Fruit fly (Drosophila melanogaster) whole organism, embryonic: ENCODE measurements around the gene CG14805.

Source experiments
- Ada2b ChIP-seq: fragments of 200-800 bp; sonication (Bioruptor generic); IDR thresholded peaks from 2 replicates; pipeline ENCODE4 v1.3.6; 2022; ENCODE audit warnings: missing biosample characterization, missing genetic modification characterization
- Adf1 ChIP-seq: fragments of 200-800 bp; sonication (Bioruptor generic); IDR thresholded peaks from 2 replicates; pipeline ENCODE4 v1.3.6; 2022; ENCODE audit warnings: missing biosample characterization, missing genetic modification characterization
- Atf6 ChIP-seq: fragments of 200-800 bp; sonication (Bioruptor generic); IDR thresholded peaks from 2 replicates; pipeline ENCODE4 v1.3.6; 2022; ENCODE audit warnings: missing biosample characterization, missing genetic modification characterization
- CG1024 ChIP-seq: fragments of 200-800 bp; sonication (Bioruptor generic); IDR thresholded peaks from 2 replicates; pipeline ENCODE4 v1.3.6; 2022; ENCODE audit warnings: missing biosample characterization, missing genetic modification characterization
- CG10462 ChIP-seq: fragments of 200-800 bp; sonication (Bioruptor generic); optimal IDR thresholded peaks from 2 replicates; lab custom pipeline; 2016; ENCODE audit warnings: missing biosample characterization, missing genetic modification characterization
- CG10565 ChIP-seq: fragments of 200-800 bp; sonication (Bioruptor generic); optimal IDR thresholded peaks from 3 replicates; lab custom pipeline; 2016; ENCODE audit warnings: missing biosample characterization, mild to moderate bottlenecking, missing genetic modification characterization
- CG11398 ChIP-seq: fragments of 200-800 bp; sonication (Bioruptor generic); optimal IDR thresholded peaks from 2 replicates; lab custom pipeline; 2016; ENCODE audit warnings: missing biosample characterization, missing genetic modification characterization
- CG12071 ChIP-seq: fragments of 200-800 bp; sonication (Bioruptor generic); optimal IDR thresholded peaks from 3 replicates; lab custom pipeline; 2018; ENCODE audit warnings: missing biosample characterization, mild to moderate bottlenecking, missing genetic modification characterization
- CG13775 ChIP-seq: fragments of 200-800 bp; sonication (Bioruptor generic); optimal IDR thresholded peaks from 3 replicates; lab custom pipeline; 2017; ENCODE audit warnings: missing biosample characterization, mild to moderate bottlenecking, missing genetic modification characterization
- CG14050 ChIP-seq: fragments of 200-800 bp; sonication (Bioruptor generic); IDR thresholded peaks from 3 replicates; pipeline ENCODE4 v1.3.6; 2022; ENCODE audit warnings: missing biosample characterization, missing genetic modification characterization
- CG14667 ChIP-seq: fragments of 200-800 bp; sonication (Bioruptor generic); IDR thresholded peaks from 2 replicates; pipeline ENCODE4 v1.3.6; 2022; ENCODE audit warnings: missing biosample characterization, missing genetic modification characterization
- CG1602 ChIP-seq: fragments of 200-800 bp; sonication (Bioruptor generic); optimal IDR thresholded peaks from 3 replicates; lab custom pipeline; 2016; ENCODE audit warnings: missing biosample characterization, missing genetic modification characterization
- CG18011 ChIP-seq: fragments of 200-800 bp; sonication (Bioruptor generic); optimal IDR thresholded peaks from 2 replicates; lab custom pipeline; 2017; ENCODE audit warnings: missing biosample characterization, missing genetic modification characterization, mild to moderate bottlenecking, moderate library complexity, missing genotype
- CG18619 ChIP-seq: fragments of 200-800 bp; sonication (Bioruptor generic); optimal IDR thresholded peaks from 3 replicates; lab custom pipeline; 2017; ENCODE audit warnings: missing biosample characterization, mild to moderate bottlenecking, missing genetic modification characterization
- CG2202 ChIP-seq: fragments of 200-800 bp; sonication (Bioruptor generic); optimal IDR thresholded peaks from 2 replicates; lab custom pipeline; 2018; ENCODE audit warnings: missing biosample characterization, mild to moderate bottlenecking, missing genetic modification characterization
- CG30403 ChIP-seq: fragments of 200-800 bp; sonication (Bioruptor generic); optimal IDR thresholded peaks from 3 replicates; lab custom pipeline; 2016; ENCODE audit warnings: missing biosample characterization, missing genetic modification characterization
- CG3407 ChIP-seq: fragments of 200-800 bp; sonication (Bioruptor generic); optimal IDR thresholded peaks from 2 replicates; lab custom pipeline; 2018; ENCODE audit warnings: missing biosample characterization, mild to moderate bottlenecking, missing genetic modification characterization
- CG3726 ChIP-seq: fragments of 200-800 bp; sonication (Bioruptor generic); IDR thresholded peaks from 3 replicates; pipeline ENCODE4, ENCODE4 v1.3.6; 2022; ENCODE audit warnings: missing biosample characterization, missing genetic modification characterization
- CG5953 ChIP-seq: fragments of 200-800 bp; sonication (Bioruptor generic); IDR thresholded peaks from 2 replicates; pipeline ENCODE4 v1.3.6; 2022; ENCODE audit warnings: missing biosample characterization, missing genetic modification characterization
- CG6254 ChIP-seq: fragments of 200-800 bp; sonication (Bioruptor generic); optimal IDR thresholded peaks from 3 replicates; lab custom pipeline; 2017; ENCODE audit warnings: mild to moderate bottlenecking, missing biosample characterization, missing genetic modification reagents, missing genetic modification characterization
- CG7271 ChIP-seq: fragments of 200-800 bp; sonication (Bioruptor generic); optimal IDR thresholded peaks from 2 replicates; lab custom pipeline; 2018; ENCODE audit warnings: missing biosample characterization, mild to moderate bottlenecking, missing genetic modification characterization, moderate library complexity
- CG7556 ChIP-seq: fragments of 200-800 bp; sonication (Bioruptor generic); optimal IDR thresholded peaks from 2 replicates; lab custom pipeline; 2017; ENCODE audit warnings: missing biosample characterization, mild to moderate bottlenecking, missing genetic modification characterization
- CTCF ChIP-seq: fragments of 200-800 bp; sonication (Bioruptor generic); optimal IDR thresholded peaks from 2 replicates; lab custom pipeline; 2017; ENCODE audit warnings: missing biosample characterization, mild to moderate bottlenecking, missing genetic modification characterization, moderate library complexity
- Dad ChIP-seq: fragments of 200-800 bp; sonication (Bioruptor generic); optimal IDR thresholded peaks from 3 replicates; lab custom pipeline; 2016; ENCODE audit warnings: missing biosample characterization, missing genetic modification characterization
- Gsc ChIP-seq: fragments of 200-800 bp; sonication (Bioruptor generic); IDR thresholded peaks from 2 replicates; pipeline ENCODE4 v1.3.6; 2022; ENCODE audit warnings: missing biosample characterization, missing genetic modification characterization
- HmgD ChIP-seq: fragments of 200-800 bp; sonication (Bioruptor generic); optimal IDR thresholded peaks from 3 replicates; lab custom pipeline; 2016; ENCODE audit warnings: missing biosample characterization, missing genetic modification characterization
- HmgZ ChIP-seq: fragments of 200-800 bp; sonication (Bioruptor generic); optimal IDR thresholded peaks from 2 replicates; lab custom pipeline; 2018; ENCODE audit warnings: missing biosample characterization, mild to moderate bottlenecking, missing genetic modification characterization
- Lim3 ChIP-seq: fragments of 200-800 bp; sonication (Bioruptor generic); IDR thresholded peaks from 2 replicates; pipeline ENCODE4 v1.3.6; 2022; ENCODE audit warnings: missing biosample characterization, missing genetic modification characterization
- Meics ChIP-seq: fragments of 200-800 bp; sonication (Bioruptor generic); optimal IDR thresholded peaks from 2 replicates; lab custom pipeline; 2017; ENCODE audit warnings: missing biosample characterization, mild to moderate bottlenecking, missing genetic modification characterization
- Nf-YA ChIP-seq: fragments of 200-800 bp; sonication (Bioruptor generic); IDR thresholded peaks from 2 replicates; pipeline ENCODE4 v1.3.6; 2022; ENCODE audit warnings: missing biosample characterization, missing genetic modification characterization
- Opbp ChIP-seq: fragments of 200-800 bp; sonication (Bioruptor generic); IDR thresholded peaks from 3 replicates; pipeline ENCODE4 v1.3.6; 2022; ENCODE audit warnings: missing biosample characterization, missing genetic modification characterization; ENCODE audit not compliant: partially characterized antibody
- Spps ChIP-seq: fragments of 200-800 bp; sonication (Bioruptor generic); optimal IDR thresholded peaks from 2 replicates; lab custom pipeline; 2018; ENCODE audit warnings: missing biosample characterization, mild to moderate bottlenecking, missing genetic modification characterization
- Sry-β ChIP-seq: fragments of 200-800 bp; sonication (Bioruptor generic); optimal IDR thresholded peaks from 2 replicates; lab custom pipeline; 2018; ENCODE audit warnings: missing biosample characterization, mild to moderate bottlenecking, missing genetic modification characterization, moderate library complexity
- Ssrp ChIP-seq: fragments of 200-800 bp; sonication (Bioruptor generic); optimal IDR thresholded peaks from 2 replicates; lab custom pipeline; 2018; ENCODE audit warnings: missing biosample characterization, mild to moderate bottlenecking, missing genetic modification characterization, moderate library complexity
- YL-1 ChIP-seq: fragments of 200-800 bp; sonication (Bioruptor generic); optimal IDR thresholded peaks from 3 replicates; lab custom pipeline; 2017; ENCODE audit warnings: missing biosample characterization, mild to moderate bottlenecking, missing genetic modification characterization
- az2 ChIP-seq: fragments of 200-800 bp; sonication (Bioruptor generic); optimal IDR thresholded peaks from 3 replicates; lab custom pipeline; 2016; ENCODE audit warnings: missing biosample characterization, missing genetic modification characterization
- cad ChIP-seq: fragments of >200 bp; optimal IDR thresholded peaks from 2 replicates; lab custom pipeline; 2017; ENCODE audit warnings: missing biosample characterization, missing genetic modification characterization
- chinmo ChIP-seq: fragments of 200-800 bp; sonication (Bioruptor generic); IDR thresholded peaks from 4 replicates; pipeline ENCODE4 v1.3.6; 2022; ENCODE audit warnings: missing biosample characterization, missing genetic modification characterization; ENCODE audit not compliant: partially characterized antibody
- ci ChIP-seq: fragments of 200-800 bp; sonication (Bioruptor generic); IDR thresholded peaks from 3 replicates; pipeline ENCODE4 v1.3.6; 2022; ENCODE audit warnings: missing biosample characterization, missing genetic modification characterization
- croc ChIP-seq: fragments of 200-800 bp; sonication (Bioruptor generic); conservative IDR thresholded peaks from 3 replicates; pipeline ENCODE4 v1.3.6; 2022; ENCODE audit warnings: missing biosample characterization, missing genetic modification characterization
- disco-r ChIP-seq: fragments of 200-800 bp; sonication (Bioruptor generic); optimal IDR thresholded peaks from 2 replicates; lab custom pipeline; 2016; ENCODE audit warnings: missing biosample characterization, missing genetic modification characterization
- gfzf ChIP-seq: fragments of 200-800 bp; sonication (Bioruptor generic); optimal IDR thresholded peaks from 2 replicates; lab custom pipeline; 2016; ENCODE audit warnings: missing biosample characterization, mild to moderate bottlenecking, missing genetic modification characterization, moderate library complexity
- gsb-n ChIP-seq: fragments of 200-800 bp; sonication (Bioruptor generic); optimal IDR thresholded peaks from 3 replicates; lab custom pipeline; 2018; ENCODE audit warnings: missing biosample characterization, mild to moderate bottlenecking, missing genetic modification characterization
- ind ChIP-seq: fragments of 200-800 bp; sonication (Bioruptor generic); optimal IDR thresholded peaks from 3 replicates; lab custom pipeline; 2016; ENCODE audit warnings: missing biosample characterization, missing genetic modification characterization
- ken ChIP-seq: fragments of 200-800 bp; sonication (Bioruptor generic); IDR thresholded peaks from 3 replicates; pipeline ENCODE4 v1.3.6; 2022; ENCODE audit warnings: missing biosample characterization, missing genetic modification characterization
- nau ChIP-seq: fragments of 200-800 bp; sonication (Bioruptor generic); optimal IDR thresholded peaks from 3 replicates; lab custom pipeline; 2017; ENCODE audit warnings: missing biosample characterization, mild to moderate bottlenecking, missing genetic modification characterization, missing genetic modification reagents
- nom ChIP-seq: fragments of 200-800 bp; sonication (Bioruptor generic); optimal IDR thresholded peaks from 2 replicates; lab custom pipeline; 2017; ENCODE audit warnings: missing biosample characterization, missing genetic modification characterization, mild to moderate bottlenecking, moderate library complexity, missing genetic modification reagents
- pros ChIP-seq: fragments of 200-800 bp; sonication (Bioruptor generic); optimal IDR thresholded peaks from 3 replicates; lab custom pipeline; 2019; ENCODE audit warnings: missing biosample characterization, mild to moderate bottlenecking, missing genetic modification characterization, moderate library complexity
- psq ChIP-seq: fragments of 200-800 bp; sonication (Bioruptor generic); optimal IDR thresholded peaks from 2 replicates; lab custom pipeline; 2017; ENCODE audit warnings: missing biosample characterization, missing genetic modification characterization
- sisA ChIP-seq: fragments of 200-800 bp; sonication (Bioruptor generic); IDR thresholded peaks from 2 replicates; pipeline ENCODE4 v1.3.6; 2022; ENCODE audit warnings: missing biosample characterization, missing genetic modification characterization
- stc ChIP-seq: fragments of 200-800 bp; sonication (Bioruptor generic); IDR thresholded peaks from 2 replicates; pipeline ENCODE4 v1.3.6; 2022; ENCODE audit warnings: missing biosample characterization, missing genetic modification characterization
- vfl ChIP-seq: fragments of 200-800 bp; sonication (Bioruptor generic); optimal IDR thresholded peaks from 2 replicates; lab custom pipeline; 2016; ENCODE audit warnings: missing biosample characterization, missing genetic modification characterization
- wdn ChIP-seq: fragments of 200-800 bp; sonication (Bioruptor generic); IDR thresholded peaks from 2 replicates; pipeline ENCODE4 v1.3.6; 2022; ENCODE audit warnings: missing biosample characterization, missing genetic modification characterization

Gene CG14805

DNA sequence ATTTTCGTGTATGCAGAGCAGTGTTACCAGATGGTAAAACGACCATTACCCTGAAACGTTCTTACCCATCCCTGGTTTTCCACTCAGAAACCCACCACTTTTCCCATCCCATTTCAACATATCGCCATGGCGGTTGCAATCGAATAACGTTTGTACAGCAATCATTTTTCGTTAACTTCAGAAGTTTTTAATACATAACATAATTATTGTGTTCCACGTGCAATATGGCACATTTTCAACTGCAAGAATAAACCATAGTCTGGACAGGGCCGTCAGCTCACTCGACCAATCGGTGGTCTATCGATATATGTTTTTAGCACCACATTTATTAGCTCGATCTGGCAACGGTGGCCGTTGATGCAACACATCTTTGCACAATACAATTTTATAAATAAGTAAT lies 12.8 kb downstream of the CG14805 start, which contains the start of the genes trr and mRpL16 (continued):
- TF ChIP-seq ind (GFP tag; lab: Kevin White, UChicago), result no peak
- no peak for TF ChIP-seq disco-r (GFP tag; lab: Kevin White, UChicago)
- TF ChIP-seq CG3726, result no peak
- TF ChIP-seq chinmo (GFP tag; lab: Robert Waterston, UW), result 0 out of 4 replicates have a peak, but pooled peaks have one; percentile 59
- peak; percentile 6 for TF ChIP-seq Sry-β (GFP tag; lab: Kevin White, UChicago)
- no peak for TF ChIP-seq CG2202 (tag; lab: Kevin White, UChicago)
- TF ChIP-seq CTCF, result no peak
- peak; percentile 29 for TF ChIP-seq CG18011 (GFP tag; lab: Kevin White, UChicago)
- no peak for TF ChIP-seq CG12071 (GFP tag; lab: Kevin White, UChicago)
- TF ChIP-seq CG10462 (GFP tag; lab: Kevin White, UChicago), result no peak
- TF ChIP-seq Lim3 (GFP tag; lab: Robert Waterston, UW), result no peak
- TF ChIP-seq nom, result no peak
- TF ChIP-seq CG7271 (tag; lab: Kevin White, UChicago), result peak; percentile 14
- TF ChIP-seq pros (GFP tag; lab: Kevin White, UChicago), result no peak
- TF ChIP-seq CG14050 (GFP tag; lab: Robert Waterston, UW), result no peak
- peak; percentile 75 for TF ChIP-seq gfzf (GFP tag; lab: Kevin White, UChicago)
- peak; percentile 86 for TF ChIP-seq YL-1 (GFP tag; lab: Kevin White, UChicago)
- TF ChIP-seq wdn (GFP tag; lab: Robert Waterston, UW), result 0 out of 2 replicates have a peak, but pooled peaks have one; percentile 48
- peak; percentile 19 for TF ChIP-seq Spps (tag; lab: Kevin White, UChicago)
- TF ChIP-seq az2 (GFP tag; lab: Kevin White, UChicago), result no peak
- TF ChIP-seq Dad (GFP tag; lab: Kevin White, UChicago), result peak; percentile 41
- no peak for TF ChIP-seq CG3407 (GFP tag; lab: Kevin White, UChicago)
- no peak for TF ChIP-seq cad (GFP tag; lab: Kevin White, UChicago)
- no peak for TF ChIP-seq nau (GFP tag; lab: Kevin White, UChicago)
- no peak for TF ChIP-seq sisA (GFP tag; lab: Robert Waterston, UW)
- no peak for TF ChIP-seq Ada2b (GFP tag; lab: Robert Waterston, UW)
- TF ChIP-seq Gsc (GFP tag; lab: Robert Waterston, UW), result no peak
- TF ChIP-seq CG5953 (GFP tag; lab: Robert Waterston, UW), result no peak
- no peak for TF ChIP-seq croc
- no peak for TF ChIP-seq Adf1 (GFP tag; lab: Robert Waterston, UW)
- TF ChIP-seq Opbp (GFP tag; lab: Robert Waterston, UW), result peak; percentile 52; the same call in 2 of the 3 replicates
- TF ChIP-seq ci, result 0 out of 3 replicates have a peak, but pooled peaks have one; percentile 43
- peak; percentile 40 for TF ChIP-seq CG13775 (GFP tag; lab: Kevin White, UChicago)
- 0 out of 3 replicates have a peak, but pooled peaks have one; percentile 10 for TF ChIP-seq ken (GFP tag; lab: Robert Waterston, UW)
- TF ChIP-seq psq (GFP tag; lab: Kevin White, UChicago), result no peak
- TF ChIP-seq CG6254 (GFP tag; lab: Kevin White, UChicago), result no peak
- TF ChIP-seq CG7556, result peak; percentile 4
- TF ChIP-seq CG10565 (GFP tag; lab: Kevin White, UChicago), result no peak
- peak; percentile 31; the same call in 1 of the 2 replicates for TF ChIP-seq CG14667 (GFP tag; lab: Robert Waterston, UW)
- peak; percentile 18 for TF ChIP-seq CG30403 (GFP tag; lab: Kevin White, UChicago)
- no peak for TF ChIP-seq CG1024 (GFP tag; lab: Robert Waterston, UW)
- peak; percentile 31 for TF ChIP-seq HmgZ (tag; lab: Kevin White, UChicago)
- TF ChIP-seq vfl (GFP tag; lab: Kevin White, UChicago), result no peak
- no peak for TF ChIP-seq gsb-n (tag; lab: Kevin White, UChicago)
- TF ChIP-seq Ssrp, result no peak
- TF ChIP-seq CG11398 (GFP tag; lab: Kevin White, UChicago), result peak; percentile 27
- TF ChIP-seq CG1602 (GFP tag; lab: Kevin White, UChicago), result no peak
- no peak for TF ChIP-seq Atf6 (GFP tag; lab: Robert Waterston, UW)
- TF ChIP-seq Nf-YA (GFP tag; lab: Robert Waterston, UW), result no peak
- no peak for TF ChIP-seq CG18619 (GFP tag; lab: Kevin White, UChicago)
- TF ChIP-seq Meics, result no peak
- no peak for TF ChIP-seq stc
- TF ChIP-seq HmgD (GFP tag; lab: Kevin White, UChicago), result no peak
